Fruit fly (Drosophila melanogaster): ENCODE results near the gene Ada.

The Ada gene

dm6 chr3R:9053021-9053420 is 12.0 kb upstream of the Ada start (continued):
- TF ChIP-seq CG2202 (tag; optimal IDR thresholded peaks at IDR 0.05) (no peak), otp (GFP tag; IDR thresholded peaks at IDR 0.05) (no peak), sug (tag; optimal IDR thresholded peaks at IDR 0.05) (peak; percentile 93), CG12744 (GFP tag; optimal IDR thresholded peaks at IDR 0.05) (peak; percentile 29), phol (tag; optimal IDR thresholded peaks at IDR 0.05) (no peak), so (GFP tag; IDR thresholded peaks at IDR 0.05) (no peak), CG4282 (GFP tag; optimal IDR thresholded peaks at IDR 0.05) (peak; percentile 62), ranshi (GFP tag; IDR thresholded peaks at IDR 0.05) (no peak), rib (GFP tag; IDR thresholded peaks at IDR 0.05) (no peak), CG7786 (GFP tag; optimal IDR thresholded peaks at IDR 0.05) (peak; percentile 62), HmgD (GFP tag; optimal IDR thresholded peaks at IDR 0.05) (peak; percentile 80), Nf-YA (GFP tag; IDR thresholded peaks at IDR 0.05) (no peak), hkb (optimal IDR thresholded peaks at IDR 0.05) (no peak), hkb (GFP tag; IDR thresholded peaks at IDR 0.05) (no peak), CG11504 (tag; optimal IDR thresholded peaks at IDR 0.05) (peak; percentile 8), jing (GFP tag; optimal IDR thresholded peaks at IDR 0.05) (no peak), Fer3 (tag; optimal IDR thresholded peaks at IDR 0.05) (peak; percentile 52), MBD-R2 (GFP tag; IDR thresholded peaks at IDR 0.05) (no peak), CG17359 (tag; optimal IDR thresholded peaks at IDR 0.05) (peak; percentile 48), amos (GFP tag; IDR thresholded peaks at IDR 0.05; ENCODE audit: partially characterized antibody) (no peak), toy (GFP tag; IDR thresholded peaks at IDR 0.05) (no peak), Asciz (GFP tag; optimal IDR thresholded peaks at IDR 0.05) (no peak), stwl (tag; optimal IDR thresholded peaks at IDR 0.05) (no peak), dan (GFP tag; IDR thresholded peaks at IDR 0.05) (no peak), CG2116 (GFP tag; optimal IDR thresholded peaks at IDR 0.05) (no peak), unc-4 (GFP tag; IDR thresholded peaks at IDR 0.05; ENCODE audit: partially characterized antibody) (no peak), ewg (GFP tag; optimal IDR thresholded peaks at IDR 0.05) (no peak), CG2875 (GFP tag; optimal IDR thresholded peaks at IDR 0.05) (no peak), scrt (GFP tag; optimal IDR thresholded peaks at IDR 0.05) (peak; percentile 62), CG17361 (GFP tag; IDR thresholded peaks at IDR 0.05) (no peak), lov (optimal IDR thresholded peaks at IDR 0.05) (no peak), lov (GFP tag; IDR thresholded peaks at IDR 0.05) (no peak), ken (GFP tag; IDR thresholded peaks at IDR 0.05) (no peak), crc (GFP tag; optimal IDR thresholded peaks at IDR 0.05) (no peak), nmo (GFP tag; optimal IDR thresholded peaks at IDR 0.05) (no peak), CG12155 (GFP tag; optimal IDR thresholded peaks at IDR 0.05) (no peak), Hsf (GFP tag; optimal IDR thresholded peaks at IDR 0.05) (peak; percentile 41), dpn (GFP tag; optimal IDR thresholded peaks at IDR 0.05) (peak; percentile 55 to 69), CG11085 (GFP tag; IDR thresholded peaks at IDR 0.05) (no peak), CG6272 (GFP tag; IDR thresholded peaks at IDR 0.05) (peak; percentile 58; the same call in 1 of the 2 replicates), CG12299 (tag; optimal IDR thresholded peaks at IDR 0.05) (no peak), Ssrp (tag; optimal IDR thresholded peaks at IDR 0.05) (no peak), CG2120 (GFP tag; optimal IDR thresholded peaks at IDR 0.05) (peak; percentile 84), disco-r (GFP tag; optimal IDR thresholded peaks at IDR 0.05) (no peak), Atf6 (GFP tag; IDR thresholded peaks at IDR 0.05) (no peak), CG4360 (GFP tag; IDR thresholded peaks at IDR 0.05) (no peak), CG17186 (GFP tag; optimal IDR thresholded peaks at IDR 0.05) (no peak), BEAF-32 (GFP tag; optimal IDR thresholded peaks at IDR 0.05) (no peak), CG15269 (tag; optimal IDR thresholded peaks at IDR 0.05) (peak; percentile 46), vfl (GFP tag; optimal IDR thresholded peaks at IDR 0.05) (peak; percentile 64), yki (optimal IDR thresholded peaks at IDR 0.05) (peak; percentile 65), Ada2b (GFP tag; IDR thresholded peaks at IDR 0.05) (no peak), CG5245 (GFP tag; optimal IDR thresholded peaks at IDR 0.05) (no peak)
